Fruit fly (Drosophila melanogaster) whole organism, prepupa: ENCODE measurements around the gene Mabi.

Experiments
- CG1621 ChIP-seq: fragments of 200-800 bp; sonication (Bioruptor generic); optimal IDR thresholded peaks from 3 replicates; lab custom pipeline; 2018; ENCODE audit warnings: missing biosample characterization, mild to moderate bottlenecking, missing genetic modification characterization
- Gug ChIP-seq: fragments of 200-800 bp; sonication (Bioruptor generic); IDR thresholded peaks from 2 replicates; pipeline ENCODE4 v1.3.6; 2022; ENCODE audit warnings: missing biosample characterization, missing genetic modification characterization
- esn ChIP-seq: fragments of 200-800 bp; sonication (Bioruptor generic); optimal IDR thresholded peaks from 2 replicates; lab custom pipeline; 2016; ENCODE audit warnings: missing biosample characterization, mild to moderate bottlenecking, missing genetic modification characterization, moderate library complexity
- topi ChIP-seq: fragments of 200-800 bp; sonication (Bioruptor generic); optimal IDR thresholded peaks from 3 replicates; lab custom pipeline; 2016; ENCODE audit warnings: missing biosample characterization, missing genetic modification characterization

- TF ChIP-seq Gug (GFP tag; lab: Robert Waterston, UW), result no peak
- no peak for TF ChIP-seq topi (GFP tag; lab: Kevin White, UChicago)
- TF ChIP-seq esn, result no peak
- TF ChIP-seq CG1621 (tag; lab: Kevin White, UChicago), result no peak
These were observed 26.3 kb upstream of the Mabi start, which contains the start of gene CG44085 for dm6 chr2L:13260740-13261139.
